Fruit fly (Drosophila melanogaster): ENCODE data around the gene CG18213.

Gene CG18213

dm6 chr3R:17062705-17063104, 22.7 kb upstream of the CG18213 start:
- 0 out of 3 replicates have a peak, but pooled peaks have one; percentile 47 for TF ChIP-seq CG4496 (GFP tag; IDR thresholded peaks at IDR 0.05)
- no peak for TF ChIP-seq CG14655 (GFP tag; optimal IDR thresholded peaks at IDR 0.05)

dm6 chr3R:17061736-17062371, 21.9 kb upstream of the CG18213 start:
- TF ChIP-seq CG15710 (tag; optimal IDR thresholded peaks at IDR 0.05) (no peak), CG34367 (tag; optimal IDR thresholded peaks at IDR 0.05) (no peak), EcR (GFP tag; optimal IDR thresholded peaks at IDR 0.05) (peak; percentile 78), fd96Ca (GFP tag; IDR thresholded peaks at IDR 0.05) (0 out of 3 replicates have a peak, but pooled peaks have one; percentile 24), CG8301 (tag; optimal IDR thresholded peaks at IDR 0.05) (no peak), CG14655 (GFP tag; optimal IDR thresholded peaks at IDR 0.05) (no peak), gl (tag; optimal IDR thresholded peaks at IDR 0.05) (no peak), CG9948 (tag; optimal IDR thresholded peaks at IDR 0.05) (no peak), Snoo (tag; optimal IDR thresholded peaks at IDR 0.05) (peak; percentile 51), CG17806 (tag; optimal IDR thresholded peaks at IDR 0.05) (no peak), rn (GFP tag; IDR thresholded peaks at IDR 0.05) (no peak), CG13204 (GFP tag; optimal IDR thresholded peaks at IDR 0.05) (peak; percentile 92)

dm6 chr3R:17060809-17061394, 20.9 kb upstream of the CG18213 start:
- no peak for TF ChIP-seq CG10348 (GFP tag; IDR thresholded peaks at IDR 0.05)
- no peak for TF ChIP-seq CG8301 (tag; optimal IDR thresholded peaks at IDR 0.05)
- no peak for TF ChIP-seq CG8159 (tag; optimal IDR thresholded peaks at IDR 0.05)
- TF ChIP-seq CG4496 (GFP tag; IDR thresholded peaks at IDR 0.05) = no peak
- no peak for TF ChIP-seq fd96Ca (GFP tag; IDR thresholded peaks at IDR 0.05)
- TF ChIP-seq gl (tag; optimal IDR thresholded peaks at IDR 0.05) = no peak
- no peak for TF ChIP-seq CG15710 (tag; optimal IDR thresholded peaks at IDR 0.05)
- no peak for TF ChIP-seq Pif1B (GFP tag; optimal IDR thresholded peaks at IDR 0.05)
- TF ChIP-seq Snoo (tag; optimal IDR thresholded peaks at IDR 0.05) = no peak
- TF ChIP-seq D1 (tag; optimal IDR thresholded peaks at IDR 0.05) = no peak
- no peak for TF ChIP-seq Ets98B (GFP tag; IDR thresholded peaks at IDR 0.05)
- TF ChIP-seq CG32121 (GFP tag; IDR thresholded peaks at IDR 0.05) = no peak

dm6 chr3R:17060244-17060664, 20.3 kb upstream of the CG18213 start:
- TF ChIP-seq CG14655 (GFP tag; optimal IDR thresholded peaks at IDR 0.05) = peak; percentile 90
- TF ChIP-seq CG4496 (GFP tag; IDR thresholded peaks at IDR 0.05) = peak; percentile 77
- no peak; the same call in 1 of the 2 replicates for TF ChIP-seq rn (GFP tag; IDR thresholded peaks at IDR 0.05)
- TF ChIP-seq CG12605 (GFP tag; IDR thresholded peaks at IDR 0.05) = 0 out of 2 replicates have a peak, but pooled peaks have one; percentile 29
- TF ChIP-seq CG8159 (tag; optimal IDR thresholded peaks at IDR 0.05) = peak; percentile 79
- no peak for TF ChIP-seq Snoo (tag; optimal IDR thresholded peaks at IDR 0.05)
- TF ChIP-seq CG15710 (tag; optimal IDR thresholded peaks at IDR 0.05) = peak; percentile 70
- peak; percentile 65 for TF ChIP-seq D1 (tag; optimal IDR thresholded peaks at IDR 0.05)
- TF ChIP-seq CG17806 (tag; optimal IDR thresholded peaks at IDR 0.05) = peak; percentile 67
- TF ChIP-seq Pif1B (GFP tag; optimal IDR thresholded peaks at IDR 0.05) = peak; percentile 74
- peak; percentile 39 for TF ChIP-seq CG34367 (tag; optimal IDR thresholded peaks at IDR 0.05)
- peak; percentile 13 for TF ChIP-seq gl (tag; optimal IDR thresholded peaks at IDR 0.05)
- no peak; the same call in 1 of the 2 replicates for TF ChIP-seq CG32121 (GFP tag; IDR thresholded peaks at IDR 0.05)
- TF ChIP-seq EcR (GFP tag; optimal IDR thresholded peaks at IDR 0.05) = no peak
- TF ChIP-seq CG13204 (GFP tag; optimal IDR thresholded peaks at IDR 0.05) = no peak
- peak; percentile 75 for TF ChIP-seq CG9948 (tag; optimal IDR thresholded peaks at IDR 0.05)
- peak; percentile 42 for TF ChIP-seq Ets98B (GFP tag; IDR thresholded peaks at IDR 0.05)
- TF ChIP-seq CG8301 (tag; optimal IDR thresholded peaks at IDR 0.05) = peak; percentile 78
- TF ChIP-seq CG10348 (GFP tag; IDR thresholded peaks at IDR 0.05) = no peak
- TF ChIP-seq Pif1A (GFP tag; optimal IDR thresholded peaks at IDR 0.05) = peak; percentile 77
- TF ChIP-seq fd96Ca (GFP tag; IDR thresholded peaks at IDR 0.05) = 0 out of 3 replicates have a peak, but pooled peaks have one; percentile 6

- no peak for TF ChIP-seq CG8301 (tag; optimal IDR thresholded peaks at IDR 0.05)
- peak; percentile 78 for TF ChIP-seq CG13204 (GFP tag; optimal IDR thresholded peaks at IDR 0.05)
These were observed 19.8 kb upstream of the CG18213 start for dm6 chr3R:17059811-17060169.

- peak; percentile 80 for TF ChIP-seq Pif1A (GFP tag; optimal IDR thresholded peaks at IDR 0.05)
- TF ChIP-seq CG34367 (tag; optimal IDR thresholded peaks at IDR 0.05) = peak; percentile 86
- TF ChIP-seq CG4496 (GFP tag; IDR thresholded peaks at IDR 0.05) = peak; percentile 66
- peak; percentile 93 for TF ChIP-seq CG8301 (tag; optimal IDR thresholded peaks at IDR 0.05)
- peak; percentile 91 for TF ChIP-seq CG8159 (tag; optimal IDR thresholded peaks at IDR 0.05)
- peak; percentile 58 for TF ChIP-seq CG10348 (GFP tag; IDR thresholded peaks at IDR 0.05)
- TF ChIP-seq CG13204 (GFP tag; optimal IDR thresholded peaks at IDR 0.05) = peak; percentile 85
- peak; percentile 96 for TF ChIP-seq CG14655 (GFP tag; optimal IDR thresholded peaks at IDR 0.05)
- peak; percentile 55 for TF ChIP-seq EcR (GFP tag; optimal IDR thresholded peaks at IDR 0.05)
- TF ChIP-seq gl (tag; optimal IDR thresholded peaks at IDR 0.05) = peak; percentile 54
- peak; percentile 78 for TF ChIP-seq CG17806 (tag; optimal IDR thresholded peaks at IDR 0.05)
- peak; percentile 58 for TF ChIP-seq Ets98B (GFP tag; IDR thresholded peaks at IDR 0.05)
- peak; percentile 42; the same call in 1 of the 2 replicates for TF ChIP-seq CG32121 (GFP tag; IDR thresholded peaks at IDR 0.05)
- TF ChIP-seq D1 (tag; optimal IDR thresholded peaks at IDR 0.05) = peak; percentile 65
- peak; percentile 80 for TF ChIP-seq fd96Ca (GFP tag; IDR thresholded peaks at IDR 0.05)
- peak; percentile 81 for TF ChIP-seq Pif1B (GFP tag; optimal IDR thresholded peaks at IDR 0.05)
- peak; percentile 88 for TF ChIP-seq CG15710 (tag; optimal IDR thresholded peaks at IDR 0.05)
- TF ChIP-seq CG9948 (tag; optimal IDR thresholded peaks at IDR 0.05) = peak; percentile 91
- TF ChIP-seq Snoo (tag; optimal IDR thresholded peaks at IDR 0.05) = peak; percentile 72
- peak; percentile 9; the same call in 1 of the 2 replicates for TF ChIP-seq CG12605 (GFP tag; IDR thresholded peaks at IDR 0.05)
- peak; percentile 68 for TF ChIP-seq rn (GFP tag; IDR thresholded peaks at IDR 0.05)
These were observed 19.3 kb upstream of the CG18213 start for dm6 chr3R:17059100-17059810.

Measured in whole organism, pupa.